Worm (Caenorhabditis elegans) whole organism, early embryonic: Measurements from ENCODE around the gene cex-2.
A peak's percentile ranks its signal among the peaks of the same experiment; 100 is the strongest.

Experiments used
- B0310.2 ChIP-seq: sonication (generic microtip); optimal IDR thresholded peaks from 2 replicates; lab custom pipeline; 2016; ENCODE audit warnings: mild to moderate bottlenecking, missing genetic modification characterization, missing compliant biosample characterization
- F13C5.2 ChIP-seq: sonication (generic microtip); optimal IDR thresholded peaks from 2 replicates; lab custom pipeline; 2017; ENCODE audit warnings: mild to moderate bottlenecking, missing genetic modification characterization, inconsistent platforms, missing compliant biosample characterization
- aly-1 ChIP-seq: sonication (generic microtip); optimal IDR thresholded peaks from 2 replicates; lab custom pipeline; 2016; ENCODE audit warnings: missing genetic modification characterization, missing compliant biosample characterization
- ama-1 ChIP-seq: fragments of 150-350 bp; optimal IDR thresholded peaks from 2 replicates; lab custom pipeline; 2014
- ceh-13 ChIP-seq: fragments of 200-800 bp; sonication (Bioruptor generic); optimal IDR thresholded peaks from 2 replicates; lab custom pipeline; 2018; ENCODE audit warnings: mild to moderate bottlenecking, missing genetic modification characterization, missing compliant biosample characterization
- ceh-36 ChIP-seq: sonication (generic microtip); optimal IDR thresholded peaks from 2 replicates; lab custom pipeline; 2016; ENCODE audit warnings: missing genetic modification characterization, inconsistent platforms, missing compliant biosample characterization
- ets-7 ChIP-seq: sonication (generic microtip); optimal IDR thresholded peaks from 2 replicates; lab custom pipeline; 2016; ENCODE audit warnings: missing genotype, missing genetic modification characterization, missing compliant biosample characterization
- flt-1 ChIP-seq: fragments of 200-800 bp; sonication (Bioruptor generic); IDR thresholded peaks from 2 replicates; pipeline ENCODE4 v1.3.6; 2022; ENCODE audit warnings: missing genetic modification characterization, missing compliant biosample characterization
- hmbx-1 ChIP-seq: sonication (generic microtip); optimal IDR thresholded peaks from 2 replicates; lab custom pipeline; 2016; ENCODE audit warnings: mild to moderate bottlenecking, missing genetic modification characterization, missing compliant biosample characterization
- hmg-4 ChIP-seq: fragments of 200-800 bp; sonication (Bioruptor generic); optimal IDR thresholded peaks from 2 replicates; lab custom pipeline; 2018; ENCODE audit warnings: mild to moderate bottlenecking, missing genetic modification characterization, missing compliant biosample characterization
- hnd-1 ChIP-seq: sonication (generic microtip); optimal IDR thresholded peaks from 2 replicates; lab custom pipeline; 2016; ENCODE audit warnings: missing genetic modification characterization, missing compliant biosample characterization
- pes-1 ChIP-seq: fragments of 200-800 bp; sonication (Bioruptor generic); IDR thresholded peaks from 2 replicates; pipeline ENCODE4 v1.3.6; 2022; ENCODE audit warnings: missing genetic modification reagents, missing genetic modification characterization, missing compliant biosample characterization
- scrt-1 ChIP-seq: fragments of 200-800 bp; sonication (Bioruptor generic); IDR thresholded peaks from 2 replicates; pipeline ENCODE4 v1.3.6; 2022; ENCODE audit warnings: missing genetic modification characterization, missing compliant biosample characterization
- sea-1 ChIP-seq: fragments of 200-800 bp; sonication (Bioruptor generic); conservative IDR thresholded peaks from 2 replicates; pipeline ENCODE4 v1.3.6; 2022; ENCODE audit warnings: missing genetic modification characterization, missing compliant biosample characterization
- tbx-11 ChIP-seq: fragments of 200-800 bp; sonication (Bioruptor generic); IDR thresholded peaks from 2 replicates; pipeline ENCODE4 v1.3.6; 2022; ENCODE audit warnings: missing genetic modification characterization, missing compliant biosample characterization
- tbx-37 ChIP-seq: fragments of 200-800 bp; sonication (Bioruptor generic); conservative IDR thresholded peaks from 2 replicates; pipeline ENCODE4 v1.3.6; 2022; ENCODE audit warnings: missing genetic modification reagents, missing genetic modification characterization, missing compliant biosample characterization
- tra-4 ChIP-seq: sonication (generic microtip); optimal IDR thresholded peaks from 2 replicates; lab custom pipeline; 2017; ENCODE audit warnings: missing genetic modification characterization, missing compliant biosample characterization

cex-2 gene

DNA sequence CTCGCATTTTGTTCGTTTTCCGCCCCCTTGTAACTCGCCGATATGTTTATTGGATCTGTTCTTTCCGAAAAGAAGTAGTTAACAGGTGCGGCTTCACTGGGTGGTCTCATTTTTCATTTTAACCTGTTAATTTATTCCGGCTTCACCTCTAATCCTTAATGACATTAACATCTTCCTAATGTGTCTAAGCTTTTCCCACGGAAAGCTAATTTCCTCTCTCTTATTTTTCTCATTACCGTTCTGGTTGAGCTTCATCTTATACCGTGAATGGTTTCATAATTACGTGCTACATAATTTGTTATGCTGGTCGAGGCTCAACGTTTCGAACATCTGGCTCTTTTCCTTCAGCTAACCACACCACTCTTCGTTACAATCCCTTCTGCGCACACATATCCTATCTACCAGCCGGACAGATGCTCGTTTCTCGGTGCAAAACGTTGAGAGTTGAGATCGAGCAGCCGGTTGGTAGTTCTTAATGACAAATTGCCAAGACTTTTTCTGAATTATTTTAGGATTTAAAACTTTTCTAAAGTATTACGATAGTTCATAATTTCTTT lies 25.8 kb downstream of the cex-2 start:
- TF ChIP-seq F13C5.2 (tag; lab: Kevin White, UChicago) (no peak), hnd-1 (tag; lab: Kevin White, UChicago) (no peak), hmg-4 (peak; percentile 58), aly-1 (no peak), ceh-36 (tag; lab: Kevin White, UChicago) (peak; percentile 4), B0310.2 (tag; lab: Kevin White, UChicago) (no peak), ama-1 (lab: Kevin White, UChicago) (no peak), sea-1 (no peak), hmbx-1 (tag; lab: Kevin White, UChicago) (no peak), scrt-1 (GFP tag; lab: Robert Waterston, UW) (no peak), pes-1 (GFP tag; lab: Robert Waterston, UW) (no peak), tbx-37 (GFP tag; lab: Robert Waterston, UW) (no peak), tbx-11 (GFP tag; lab: Robert Waterston, UW) (no peak), flt-1 (GFP tag; lab: Robert Waterston, UW) (no peak), tra-4 (tag; lab: Kevin White, UChicago) (peak; percentile 3), ceh-13 (GFP tag; lab: Kevin White, UChicago) (no peak), ets-7 (no peak)

DNA sequence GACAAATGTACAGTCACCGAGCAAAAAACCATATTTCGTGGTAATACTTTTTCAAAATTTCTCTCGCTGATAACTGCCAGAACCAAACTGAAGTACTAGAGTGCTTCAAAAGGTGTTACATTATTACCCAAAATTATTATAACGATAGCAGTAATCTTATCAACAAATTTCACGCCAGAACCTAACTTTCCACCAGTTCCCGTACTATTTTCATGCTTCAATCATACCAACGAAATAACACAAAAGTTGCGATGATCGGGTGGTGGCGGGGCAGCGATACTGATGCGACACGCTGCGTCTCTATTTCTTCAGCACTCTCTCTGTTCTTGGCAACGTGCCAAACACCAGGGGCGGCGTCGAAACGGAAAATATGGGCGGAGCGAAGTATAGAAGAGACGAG lies 26.3 kb downstream of the cex-2 start:
- TF ChIP-seq ceh-13 (GFP tag; lab: Kevin White, UChicago) (no peak), ama-1 (lab: Kevin White, UChicago) (no peak), sea-1 (no peak)

DNA sequence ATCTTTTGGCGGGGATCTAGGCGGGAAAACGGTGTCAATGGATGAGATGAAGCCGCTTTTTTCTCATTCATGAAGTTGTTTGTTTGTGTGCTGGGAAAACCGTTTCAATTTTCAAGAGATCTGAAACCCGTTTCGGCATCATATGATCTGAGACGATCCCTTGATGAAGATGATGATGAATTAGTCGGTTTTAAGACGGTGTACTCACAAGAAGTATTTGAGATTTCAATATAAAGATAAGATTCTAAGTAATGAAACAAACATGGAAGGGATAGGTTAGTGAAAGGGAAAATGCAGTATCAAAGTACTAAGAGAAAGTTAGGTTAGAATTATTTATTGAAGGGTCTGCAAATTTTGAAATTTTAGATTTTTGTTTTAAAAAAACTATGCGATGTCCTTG lies 27.1 kb downstream of the cex-2 start:
- TF ChIP-seq sea-1 (no peak), scrt-1 (GFP tag; lab: Robert Waterston, UW) (no peak), hmbx-1 (tag; lab: Kevin White, UChicago) (no peak), hmg-4 (no peak), ceh-36 (tag; lab: Kevin White, UChicago) (no peak), aly-1 (no peak), B0310.2 (tag; lab: Kevin White, UChicago) (no peak), flt-1 (GFP tag; lab: Robert Waterston, UW) (no peak), tbx-11 (GFP tag; lab: Robert Waterston, UW) (no peak), tbx-37 (GFP tag; lab: Robert Waterston, UW) (no peak)

DNA sequence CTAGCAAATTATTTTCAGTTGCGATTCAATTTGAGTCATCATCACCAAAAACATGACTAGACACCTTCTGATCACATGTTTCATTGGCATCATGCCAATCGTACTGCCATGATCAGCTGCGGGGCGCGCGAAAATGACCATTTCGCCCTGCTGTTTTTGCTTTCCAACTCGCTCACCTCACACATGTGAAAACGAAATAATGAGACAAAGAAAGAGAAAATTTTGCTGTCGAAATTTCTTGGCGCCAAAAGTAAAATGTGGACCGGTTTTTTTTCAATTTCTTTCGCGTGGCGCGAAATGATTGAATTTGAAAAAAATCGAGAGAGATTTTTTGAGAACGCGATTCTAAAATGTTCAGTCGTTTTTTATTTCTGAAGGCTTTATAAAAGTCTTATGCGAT lies 28.3 kb downstream of the cex-2 start:
- TF ChIP-seq sea-1 (no peak), tra-4 (tag; lab: Kevin White, UChicago) (no peak), aly-1 (no peak), pes-1 (GFP tag; lab: Robert Waterston, UW) (no peak), scrt-1 (GFP tag; lab: Robert Waterston, UW) (no peak), flt-1 (GFP tag; lab: Robert Waterston, UW) (no peak), ceh-13 (GFP tag; lab: Kevin White, UChicago) (no peak), ets-7 (no peak), hmbx-1 (tag; lab: Kevin White, UChicago) (no peak), tbx-37 (GFP tag; lab: Robert Waterston, UW) (no peak), hmg-4 (no peak)

DNA sequence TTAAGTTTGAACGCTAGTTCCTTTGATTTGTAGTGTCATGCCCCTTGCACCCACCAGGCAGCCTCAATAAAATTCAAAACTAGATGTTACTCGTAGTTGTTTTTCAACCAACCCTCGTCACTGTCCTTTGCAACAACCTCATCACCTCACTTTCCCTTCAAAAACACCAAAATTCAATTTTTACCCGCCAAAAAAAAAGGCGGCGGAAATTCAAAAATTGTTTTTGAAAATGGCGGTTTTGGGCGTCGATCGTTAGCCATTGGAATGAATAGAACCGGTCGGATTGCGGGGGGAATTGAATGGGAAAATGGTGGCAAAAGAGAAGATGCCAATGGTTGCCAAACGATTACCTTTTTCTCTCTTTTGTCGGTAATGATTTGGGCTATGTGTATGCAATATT lies 29.2 kb downstream of the cex-2 start:
- no peak for TF ChIP-seq hmg-4
- no peak for TF ChIP-seq sea-1
- no peak for TF ChIP-seq hmbx-1 (tag; lab: Kevin White, UChicago)
- no peak for TF ChIP-seq ceh-36 (tag; lab: Kevin White, UChicago)
- no peak for TF ChIP-seq tra-4 (tag; lab: Kevin White, UChicago)
- no peak for TF ChIP-seq flt-1 (GFP tag; lab: Robert Waterston, UW)
- TF ChIP-seq ets-7, result no peak
- no peak for TF ChIP-seq ceh-13 (GFP tag; lab: Kevin White, UChicago)

DNA sequence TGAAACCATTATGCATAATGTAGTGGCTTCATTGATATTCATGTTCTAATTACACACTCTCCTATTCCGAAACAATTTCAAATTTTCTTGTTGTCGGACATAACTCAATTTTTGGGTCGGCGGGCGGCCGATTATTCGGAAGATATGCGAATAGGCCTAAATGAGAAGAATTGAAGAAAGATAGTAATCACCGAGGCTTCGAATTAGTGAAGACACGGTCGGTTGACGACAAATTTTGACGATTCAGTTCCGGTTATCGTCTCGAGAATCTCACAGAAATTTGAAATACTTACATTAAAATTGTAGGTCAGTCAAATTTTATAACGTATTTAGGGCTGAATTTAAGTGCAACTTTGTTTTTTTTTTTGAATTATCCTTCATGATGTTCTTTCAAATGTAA lies 32.0 kb downstream of the cex-2 start:
- TF ChIP-seq scrt-1 (GFP tag; lab: Robert Waterston, UW) (no peak), ceh-36 (tag; lab: Kevin White, UChicago) (no peak), B0310.2 (tag; lab: Kevin White, UChicago) (no peak), ama-1 (lab: Kevin White, UChicago) (no peak), sea-1 (no peak), aly-1 (no peak), ceh-13 (GFP tag; lab: Kevin White, UChicago) (no peak), tra-4 (tag; lab: Kevin White, UChicago) (no peak), hmbx-1 (tag; lab: Kevin White, UChicago) (no peak), ets-7 (no peak), flt-1 (GFP tag; lab: Robert Waterston, UW) (no peak), hnd-1 (tag; lab: Kevin White, UChicago) (no peak), tbx-11 (GFP tag; lab: Robert Waterston, UW) (no peak), tbx-37 (GFP tag; lab: Robert Waterston, UW) (no peak), F13C5.2 (tag; lab: Kevin White, UChicago) (no peak), pes-1 (GFP tag; lab: Robert Waterston, UW) (no peak)

DNA sequence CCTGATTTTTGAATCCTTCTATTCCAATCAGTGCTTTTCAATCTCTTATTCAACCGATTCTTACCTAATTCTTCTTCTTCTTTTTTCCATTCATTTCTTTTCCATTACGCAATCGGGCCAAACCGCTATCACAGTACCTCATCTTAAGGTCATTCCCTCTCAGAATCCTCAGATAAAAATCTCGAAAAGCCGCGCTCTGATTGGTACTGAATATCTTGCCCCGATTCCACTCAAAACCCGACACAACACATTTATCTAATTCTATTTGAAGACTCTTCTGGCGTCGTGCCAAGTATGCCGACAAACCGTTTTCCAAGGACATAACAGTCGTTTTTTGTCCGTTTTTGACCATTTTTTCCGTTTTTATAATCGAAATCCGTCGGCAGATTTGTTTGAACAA lies 33.3 kb downstream of the cex-2 start:
- TF ChIP-seq B0310.2 (tag; lab: Kevin White, UChicago), result no peak
- TF ChIP-seq ceh-36 (tag; lab: Kevin White, UChicago), result no peak
- TF ChIP-seq tbx-37 (GFP tag; lab: Robert Waterston, UW), result no peak

DNA sequence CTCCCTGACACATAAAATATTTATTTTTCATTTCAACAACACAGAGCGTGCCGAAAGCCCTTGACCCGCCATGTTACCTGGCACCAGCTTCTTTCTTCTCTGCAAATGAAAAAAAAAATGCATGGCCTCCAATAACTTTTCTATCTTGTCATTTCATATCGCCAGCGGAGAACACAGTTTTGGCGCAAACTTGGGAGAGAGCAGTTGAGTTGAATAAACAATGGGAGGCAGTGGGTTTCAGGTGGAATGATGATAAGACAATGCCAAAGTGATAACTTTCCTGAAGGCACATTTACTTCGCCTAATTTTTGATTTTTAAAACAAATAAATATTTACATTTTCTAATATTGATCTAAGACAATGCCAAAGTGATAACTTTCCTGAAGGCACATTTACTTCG lies 34.0 kb downstream of the cex-2 start:
- TF ChIP-seq ets-7, result no peak
- TF ChIP-seq B0310.2 (tag; lab: Kevin White, UChicago), result no peak
- TF ChIP-seq pes-1 (GFP tag; lab: Robert Waterston, UW), result no peak
- no peak for TF ChIP-seq tbx-37 (GFP tag; lab: Robert Waterston, UW)
- no peak for TF ChIP-seq ceh-36 (tag; lab: Kevin White, UChicago)
- no peak for TF ChIP-seq ama-1 (lab: Kevin White, UChicago)
- no peak for TF ChIP-seq sea-1
- no peak for TF ChIP-seq hmbx-1 (tag; lab: Kevin White, UChicago)
- no peak for TF ChIP-seq F13C5.2 (tag; lab: Kevin White, UChicago)
- TF ChIP-seq scrt-1 (GFP tag; lab: Robert Waterston, UW), result no peak
- TF ChIP-seq ceh-13 (GFP tag; lab: Kevin White, UChicago), result no peak
- TF ChIP-seq aly-1, result no peak
